Fruit fly (Drosophila melanogaster) whole organism, embryonic: ENCODE data around the gene Mco4.

Source experiments
- Awh ChIP-seq: fragments of 200-800 bp; sonication (Bioruptor generic); IDR thresholded peaks from 2 replicates; pipeline ENCODE4, ENCODE4 v1.3.6; 2022; ENCODE audit warnings: missing biosample characterization, missing genetic modification characterization
- CG10959 ChIP-seq: fragments of 200-800 bp; sonication (Bioruptor generic); IDR thresholded peaks from 2 replicates; pipeline ENCODE4 v1.3.6; 2022; ENCODE audit warnings: missing biosample characterization, missing genetic modification characterization
- CG11085 ChIP-seq: fragments of 200-800 bp; sonication (Bioruptor generic); IDR thresholded peaks from 2 replicates; pipeline ENCODE4 v1.3.6; 2022; ENCODE audit warnings: missing biosample characterization, missing genetic modification characterization
- CG11247 ChIP-seq: fragments of 200-800 bp; sonication (Bioruptor generic); IDR thresholded peaks from 2 replicates; pipeline ENCODE4 v1.3.6; 2022; ENCODE audit warnings: missing biosample characterization, missing genetic modification characterization
- CG12744 ChIP-seq: fragments of 200-800 bp; sonication (Bioruptor generic); optimal IDR thresholded peaks from 2 replicates; lab custom pipeline; 2016; ENCODE audit warnings: missing biosample characterization, missing genetic modification characterization
- CG13123 ChIP-seq: fragments of 200-800 bp; sonication (Bioruptor generic); optimal IDR thresholded peaks from 2 replicates; lab custom pipeline; 2016; ENCODE audit warnings: missing biosample characterization, missing genetic modification characterization
- CG15479 ChIP-seq: fragments of 200-800 bp; sonication (Bioruptor generic); optimal IDR thresholded peaks from 3 replicates; lab custom pipeline; 2019; ENCODE audit warnings: missing biosample characterization, mild to moderate bottlenecking, missing genetic modification characterization, moderate library complexity
- CG17186 ChIP-seq: fragments of 200-800 bp; sonication (Bioruptor generic); optimal IDR thresholded peaks from 3 replicates; lab custom pipeline; 2017; ENCODE audit warnings: missing biosample characterization, missing genetic modification reagents, missing genetic modification characterization
- CG18262 ChIP-seq: fragments of 200-800 bp; optimal IDR thresholded peaks from 3 replicates; lab custom pipeline; 2019; ENCODE audit warnings: missing biosample characterization, mild to moderate bottlenecking, missing genetic modification characterization, moderate library complexity
- CG2889 ChIP-seq: fragments of 200-800 bp; sonication (Bioruptor generic); IDR thresholded peaks from 3 replicates; pipeline ENCODE4 v1.3.6; 2022; ENCODE audit warnings: missing biosample characterization, missing genetic modification characterization
- CG30403 ChIP-seq: fragments of 200-800 bp; sonication (Bioruptor generic); optimal IDR thresholded peaks from 3 replicates; lab custom pipeline; 2016; ENCODE audit warnings: missing biosample characterization, missing genetic modification characterization
- CG31365 ChIP-seq: fragments of 200-800 bp; sonication (Bioruptor generic); optimal IDR thresholded peaks from 2 replicates; lab custom pipeline; 2018; ENCODE audit warnings: missing biosample characterization, mild to moderate bottlenecking, missing genetic modification characterization
- CG6791 ChIP-seq: fragments of 200-800 bp; sonication (Bioruptor generic); IDR thresholded peaks from 3 replicates; pipeline ENCODE4 v1.3.6; 2022; ENCODE audit warnings: missing biosample characterization, missing genetic modification characterization; ENCODE audit not compliant: partially characterized antibody
- CG7745 ChIP-seq: fragments of 200-800 bp; sonication (Bioruptor generic); optimal IDR thresholded peaks from 2 replicates; lab custom pipeline; 2018; ENCODE audit warnings: missing biosample characterization, mild to moderate bottlenecking, missing genetic modification characterization, moderate library complexity
- CTCF ChIP-seq: fragments of 200-800 bp; sonication (Bioruptor generic); optimal IDR thresholded peaks from 2 replicates; lab custom pipeline; 2017; ENCODE audit warnings: missing biosample characterization, mild to moderate bottlenecking, missing genetic modification characterization, moderate library complexity
- Elba2 ChIP-seq: fragments of 200-800 bp; sonication (Bioruptor generic); optimal IDR thresholded peaks from 3 replicates; lab custom pipeline; 2016; ENCODE audit warnings: missing biosample characterization, missing genetic modification characterization
- HLH3B ChIP-seq: fragments of 200-800 bp; sonication (Bioruptor generic); IDR thresholded peaks from 2 replicates; pipeline ENCODE4 v1.3.6; 2022; ENCODE audit warnings: missing biosample characterization, missing genetic modification characterization
- HLH4C ChIP-seq: fragments of 200-800 bp; sonication (Bioruptor generic); IDR thresholded peaks from 3 replicates; pipeline ENCODE4 v1.3.6; 2022; ENCODE audit warnings: missing biosample characterization, missing genetic modification characterization; ENCODE audit not compliant: partially characterized antibody
- HLH54F ChIP-seq: fragments of 200-800 bp; sonication (Bioruptor generic); optimal IDR thresholded peaks from 3 replicates; lab custom pipeline; 2016; ENCODE audit warnings: missing biosample characterization, missing genetic modification characterization
- Max ChIP-seq: fragments of 200-800 bp; sonication (Bioruptor generic); optimal IDR thresholded peaks from 2 replicates; lab custom pipeline; 2016; ENCODE audit warnings: missing biosample characterization, mild to moderate bottlenecking, missing genetic modification characterization
- Med ChIP-seq: fragments of 200-800 bp; sonication (Bioruptor generic); peaks from one replicate; lab custom pipeline; 2016; ENCODE audit warnings: missing biosample characterization, missing genetic modification characterization, mild to moderate bottlenecking, inconsistent platforms, moderate library complexity
- Rx ChIP-seq: fragments of 200-800 bp; sonication (Bioruptor generic); IDR thresholded peaks from 2 replicates; pipeline ENCODE4 v1.3.6; 2022; ENCODE audit warnings: missing biosample characterization, missing genetic modification characterization
- bigmax ChIP-seq: fragments of 200-800 bp; sonication (Bioruptor generic); optimal IDR thresholded peaks from 2 replicates; lab custom pipeline; 2018; ENCODE audit warnings: missing biosample characterization, mild to moderate bottlenecking, missing genetic modification characterization
- cad ChIP-seq: fragments of >200 bp; optimal IDR thresholded peaks from 2 replicates; lab custom pipeline; 2017; ENCODE audit warnings: missing biosample characterization, missing genetic modification characterization
- chinmo ChIP-seq: fragments of 200-800 bp; sonication (Bioruptor generic); IDR thresholded peaks from 4 replicates; pipeline ENCODE4 v1.3.6; 2022; ENCODE audit warnings: missing biosample characterization, missing genetic modification characterization; ENCODE audit not compliant: partially characterized antibody
- croc ChIP-seq: fragments of 200-800 bp; sonication (Bioruptor generic); conservative IDR thresholded peaks from 3 replicates; pipeline ENCODE4 v1.3.6; 2022; ENCODE audit warnings: missing biosample characterization, missing genetic modification characterization
- eve ChIP-seq, 2 experiments: fragments of >200 bp; optimal IDR thresholded peaks; 2 replicates each; lab custom pipeline; 2017; ENCODE audit warnings: missing biosample characterization in 2 of 2, missing genetic modification characterization in 2 of 2
- insv ChIP-seq, 2 experiments: fragments of 200-800 bp; sonication (Bioruptor generic); optimal IDR thresholded peaks; 3 replicates each; lab custom pipeline; 2016 to 2018; ENCODE audit warnings: missing biosample characterization in 2 of 2, missing genetic modification characterization in 2 of 2
- jigr1 ChIP-seq: fragments of 200-800 bp; sonication (Bioruptor generic); IDR thresholded peaks from 3 replicates; pipeline ENCODE4 v1.3.6; 2022; ENCODE audit warnings: missing biosample characterization, missing genetic modification characterization
- lov ChIP-seq, 2 experiments: fragments of 200-800 bp in 1 of 2; fragments of >200 bp in 1 of 2; sonication (Bioruptor generic) in 1 of 2; IDR thresholded peaks in 1 of 2; optimal IDR thresholded peaks in 1 of 2; 2 replicates in 1 of 2; 3 replicates in 1 of 2; pipeline versions ENCODE4 v1.3.6 to Lab custom; 2017 to 2022; ENCODE audit warnings: missing biosample characterization in 1 of 2, missing genetic modification characterization in 1 of 2
- peb ChIP-seq: fragments of 200-800 bp; sonication (Bioruptor generic); IDR thresholded peaks from 2 replicates; pipeline ENCODE4 v1.3.6; 2022; ENCODE audit warnings: missing biosample characterization, missing genetic modification characterization
- pita ChIP-seq: fragments of 200-800 bp; sonication (Bioruptor generic); optimal IDR thresholded peaks from 2 replicates; lab custom pipeline; 2017; ENCODE audit warnings: missing biosample characterization, mild to moderate bottlenecking, missing genetic modification characterization
- row ChIP-seq: fragments of 200-800 bp; sonication (Bioruptor generic); IDR thresholded peaks from 3 replicates; pipeline ENCODE4 v1.3.6; 2022; ENCODE audit warnings: missing biosample characterization, missing genetic modification characterization
- schlank ChIP-seq: fragments of 200-800 bp; sonication (Bioruptor generic); optimal IDR thresholded peaks from 2 replicates; lab custom pipeline; 2018; ENCODE audit warnings: missing biosample characterization, mild to moderate bottlenecking, missing genetic modification characterization
- sens ChIP-seq: fragments of 200-800 bp; sonication (Bioruptor generic); peaks from one replicate; lab custom pipeline; 2016; ENCODE audit warnings: missing biosample characterization, missing genetic modification characterization
- stwl ChIP-seq: fragments of 200-800 bp; sonication (Bioruptor generic); optimal IDR thresholded peaks from 3 replicates; lab custom pipeline; 2018; ENCODE audit warnings: missing biosample characterization, mild to moderate bottlenecking, missing genetic modification characterization, moderate library complexity
- vfl ChIP-seq: fragments of 200-800 bp; sonication (Bioruptor generic); optimal IDR thresholded peaks from 2 replicates; lab custom pipeline; 2016; ENCODE audit warnings: missing biosample characterization, missing genetic modification characterization
- yki ChIP-seq: fragments of >200 bp; optimal IDR thresholded peaks from 3 replicates; lab custom pipeline; 2018
- zfh1 ChIP-seq: fragments of 200-800 bp; sonication (Bioruptor generic); IDR thresholded peaks from 3 replicates; pipeline ENCODE4 v1.3.6; 2022; ENCODE audit warnings: missing biosample characterization, missing genetic modification characterization

The Mco4 gene

DNA sequence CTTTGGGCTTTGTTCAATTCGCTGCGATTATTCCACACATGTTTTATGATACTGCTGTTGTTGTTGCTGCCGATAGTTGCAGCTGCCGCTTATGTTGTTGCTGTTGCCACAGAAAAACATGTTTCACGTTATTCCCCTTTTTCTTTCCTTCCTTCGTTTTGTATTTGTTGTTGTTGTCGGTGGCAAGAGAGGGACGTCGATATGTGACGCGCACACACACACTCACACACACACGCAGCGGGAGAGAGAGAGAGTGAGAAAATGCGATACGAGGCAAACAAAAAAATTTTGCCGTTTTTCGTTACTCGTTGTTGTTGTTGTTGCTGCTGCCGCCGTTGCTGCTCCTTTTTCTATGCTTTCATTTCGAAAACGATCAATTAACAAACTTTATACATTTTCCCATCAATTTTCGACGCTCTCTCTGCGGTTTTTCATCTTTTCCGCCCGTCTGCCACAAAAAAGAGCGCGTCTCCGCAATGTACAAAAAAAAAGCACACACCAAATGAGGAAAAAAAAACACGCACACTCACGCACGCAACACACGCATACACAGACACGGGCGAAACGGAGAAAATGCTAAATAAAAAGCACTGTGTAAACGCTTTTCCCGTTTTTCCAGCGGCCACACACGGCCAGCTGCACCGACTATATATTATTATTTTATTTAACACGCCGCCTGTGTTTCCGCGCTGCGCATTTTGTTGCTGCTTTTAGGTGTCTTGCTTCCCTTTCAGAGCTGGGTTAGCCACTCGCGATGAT is 30.7 kb upstream of the Mco4 start (continued):
- TF ChIP-seq HLH3B (GFP tag; lab: Robert Waterston, UW), result no peak
- no peak for TF ChIP-seq Rx (GFP tag; lab: Robert Waterston, UW)
- no peak for TF ChIP-seq peb
- no peak for TF ChIP-seq Awh (GFP tag; lab: Robert Waterston, UW)
- TF ChIP-seq jigr1, result no peak
- TF ChIP-seq yki (lab: Kevin White, UChicago), result no peak
- TF ChIP-seq CG11085, result no peak

DNA sequence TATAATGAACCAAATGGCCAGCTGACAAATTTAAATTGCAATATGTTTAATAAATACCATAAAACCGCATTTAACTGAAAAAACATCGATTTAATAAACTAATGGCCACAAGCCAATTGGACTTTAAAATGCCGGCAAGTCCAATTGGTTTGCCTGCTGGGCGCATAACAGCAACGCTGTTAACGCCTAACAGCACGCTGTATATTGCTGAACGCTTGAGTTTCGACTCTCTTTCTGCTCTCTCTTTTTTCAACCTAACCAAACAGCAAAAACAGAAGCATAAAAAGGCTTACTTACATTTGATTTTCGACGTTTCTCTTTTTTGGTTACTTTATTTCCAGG is 30.1 kb upstream of the Mco4 start:
- TF ChIP-seq insv (GFP tag; optimal IDR thresholded peaks at IDR 0.05; lab: Kevin White, UChicago), result peak; percentile 78 to 96
- TF ChIP-seq CG13123 (GFP tag; lab: Kevin White, UChicago), result no peak
- no peak for TF ChIP-seq schlank (tag; lab: Kevin White, UChicago)
- TF ChIP-seq cad, result peak; percentile 29
- TF ChIP-seq Elba2 (GFP tag; lab: Kevin White, UChicago), result peak; percentile 48
- TF ChIP-seq bigmax (GFP tag; lab: Kevin White, UChicago), result peak; percentile 95
- TF ChIP-seq CG17186, result peak; percentile 98
- TF ChIP-seq eve (GFP tag; optimal IDR thresholded peaks at IDR 0.05; lab: Kevin White, UChicago), result peak in 1 of 2 experiments; percentile 70
- no peak for TF ChIP-seq CG11247 (GFP tag; lab: Robert Waterston, UW)
- TF ChIP-seq, all 482 proteins: peak for 6

DNA sequence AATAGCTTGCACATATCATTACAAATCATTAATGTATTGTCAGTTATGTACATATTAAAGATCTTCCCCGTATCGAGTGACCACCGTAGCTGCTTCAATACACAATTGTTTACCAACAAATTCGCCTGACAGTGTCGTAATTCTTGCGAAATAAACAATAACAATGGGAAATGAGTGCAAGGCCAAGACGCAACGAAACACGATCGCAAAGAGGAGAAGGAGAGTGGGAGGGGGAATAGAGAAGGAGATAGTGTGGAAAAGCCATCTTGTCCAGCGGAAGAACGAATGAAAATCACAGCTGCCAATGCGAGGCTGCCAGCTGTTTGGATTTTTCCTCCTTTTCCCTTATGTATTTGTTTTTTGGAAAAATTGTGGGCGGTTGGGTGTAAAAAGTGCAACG is 29.4 kb upstream of the Mco4 start:
- TF ChIP-seq sens (GFP tag; lab: Kevin White, UChicago) (peak; percentile 55), HLH54F (GFP tag; lab: Kevin White, UChicago) (no peak), chinmo (GFP tag; lab: Robert Waterston, UW) (0 out of 4 replicates have a peak, but pooled peaks have one; percentile 62), zfh1 (GFP tag; lab: Robert Waterston, UW) (no peak), stwl (peak; percentile 20), CG15479 (peak; percentile 30)

DNA sequence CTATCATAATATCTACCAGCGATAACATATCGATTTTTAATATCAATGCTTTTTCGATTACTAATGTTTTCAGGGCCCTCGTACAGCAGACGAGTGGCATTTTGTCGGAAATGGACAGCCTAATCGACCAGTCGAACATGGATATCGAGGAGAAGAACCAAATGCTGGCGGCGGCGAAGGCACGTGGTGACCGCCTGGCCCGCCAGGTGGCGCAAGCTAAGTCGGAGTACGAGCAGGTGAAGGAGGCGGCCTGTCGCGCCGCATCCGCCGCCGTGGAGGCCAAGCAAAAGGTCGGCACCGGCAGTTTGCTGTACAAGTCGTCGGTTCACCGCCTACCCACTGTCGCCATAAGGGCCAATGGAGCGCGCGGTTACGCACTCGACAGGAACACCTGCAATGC is 28.6 kb upstream of the Mco4 start:
- no peak for TF ChIP-seq row (GFP tag; lab: Robert Waterston, UW)
- no peak for TF ChIP-seq CG18262 (tag; lab: Kevin White, UChicago)
- peak; percentile 31 for TF ChIP-seq stwl
- TF ChIP-seq Med (GFP tag; lab: Kevin White, UChicago), result peak; percentile 53
- TF ChIP-seq HLH4C, result 0 out of 3 replicates have a peak, but pooled peaks have one; percentile 40
- peak; percentile 50; the same call in 1 of the 3 replicates for TF ChIP-seq CG6791 (GFP tag; lab: Robert Waterston, UW)
- TF ChIP-seq CG10959, result no peak
- TF ChIP-seq croc (GFP tag; lab: Robert Waterston, UW), result no peak
- TF ChIP-seq lov (optimal IDR thresholded peaks at IDR 0.05; lab: Kevin White, UChicago), result no peak
- 0 out of 3 replicates have a peak, but pooled peaks have one; percentile 24 for TF ChIP-seq lov (GFP tag; IDR thresholded peaks at IDR 0.05; lab: Robert Waterston, UW)
- TF ChIP-seq CG2889 (GFP tag; lab: Robert Waterston, UW), result 0 out of 3 replicates have a peak, but pooled peaks have one; percentile 10
- TF ChIP-seq pita (GFP tag; lab: Kevin White, UChicago), result peak; percentile 24
- peak; percentile 89 for TF ChIP-seq CTCF (GFP tag; lab: Kevin White, UChicago)

DNA sequence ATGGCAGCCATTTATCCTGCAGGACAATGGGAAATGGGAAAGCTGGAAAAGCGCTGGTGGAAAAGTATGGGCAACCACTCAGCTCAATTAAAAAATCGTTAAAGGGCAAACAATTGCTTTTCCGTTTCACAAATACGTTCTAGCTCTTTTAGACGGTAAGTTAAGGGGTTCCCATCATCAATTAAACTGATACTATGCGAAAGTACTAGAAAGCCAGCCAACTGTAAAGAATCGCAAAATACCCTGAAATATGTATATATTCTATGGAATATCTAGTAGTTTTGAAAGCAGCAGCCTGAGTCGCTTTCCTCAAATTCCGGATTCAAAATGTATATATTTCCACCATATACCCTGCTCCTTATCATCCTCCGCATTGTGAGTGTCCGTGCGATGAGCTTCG is 27.5 kb upstream of the Mco4 start, which contains the start of gene CG12985:
CG12985 (plus strand) TSS at position 301 of the 400 bp plus-strand sequence.
- TF ChIP-seq CG7745 (tag; lab: Kevin White, UChicago) (no peak), CG30403 (GFP tag; lab: Kevin White, UChicago) (no peak), vfl (no peak), CG12744 (GFP tag; lab: Kevin White, UChicago) (no peak), CG31365 (tag; lab: Kevin White, UChicago) (no peak), Max (GFP tag; lab: Kevin White, UChicago) (no peak)
